Fruit fly (Drosophila melanogaster) whole organism, pupa: ENCODE data around the gene Pdhb.

Experiments
- CG32121 ChIP-seq: fragments of 200-800 bp; sonication (Bioruptor generic); IDR thresholded peaks from 2 replicates; pipeline ENCODE4 v1.3.6; 2022; ENCODE audit warnings: missing biosample characterization, missing genetic modification characterization
- CG8301 ChIP-seq: fragments of 200-800 bp; sonication (Bioruptor generic); optimal IDR thresholded peaks from 2 replicates; lab custom pipeline; 2018; ENCODE audit warnings: missing biosample characterization, mild to moderate bottlenecking, missing genetic modification characterization
- CG9948 ChIP-seq: fragments of 200-800 bp; sonication (Bioruptor generic); optimal IDR thresholded peaks from 2 replicates; lab custom pipeline; 2018; ENCODE audit warnings: missing biosample characterization, mild to moderate bottlenecking, missing genetic modification characterization, moderate library complexity

Gene Pdhb

DNA sequence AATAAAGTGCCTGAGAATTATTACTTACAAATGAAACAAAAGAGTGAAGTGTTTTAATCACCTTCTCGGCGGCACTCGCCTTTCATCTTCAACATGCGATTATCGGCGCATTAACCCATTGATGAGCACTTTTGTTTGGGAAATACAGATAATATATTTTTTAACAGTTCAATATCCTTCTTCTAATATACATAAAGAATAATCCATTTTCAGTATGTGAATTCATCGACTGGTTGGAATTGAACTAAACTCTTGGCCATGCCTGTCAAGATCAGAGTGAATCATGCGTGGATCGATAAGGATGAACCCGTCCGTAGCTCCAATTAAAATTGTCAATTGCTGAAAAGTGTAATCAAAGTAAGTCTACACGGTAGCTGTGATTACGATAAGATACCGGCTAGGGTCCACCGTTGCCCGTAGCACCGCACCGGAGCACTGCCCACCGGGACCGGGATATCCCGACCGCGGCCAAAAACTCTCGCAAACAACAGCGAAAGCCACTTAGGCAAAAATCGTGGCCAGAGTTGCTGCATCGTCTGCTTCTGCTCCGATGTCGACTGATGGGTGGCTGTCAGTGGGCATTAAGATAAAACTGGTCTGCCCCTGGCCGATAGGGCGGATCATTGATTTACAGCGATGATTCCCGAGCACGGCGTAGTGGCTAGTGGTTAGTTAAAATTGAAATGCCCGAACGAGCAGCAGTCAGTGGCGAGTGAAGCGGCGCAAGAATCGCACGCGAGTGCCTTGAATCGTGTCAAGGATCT lies 52.2 kb downstream of the Pdhb start, which contains the start of gene CG11898:
CG11898 (plus strand) TSS at position 714 of the 764 bp plus-strand sequence.
- TF ChIP-seq CG8301 (tag; lab: Kevin White, UChicago) (no peak), CG9948 (tag; lab: Kevin White, UChicago) (no peak), CG32121 (GFP tag; lab: Robert Waterston, UW) (no peak)
